Fruit fly (Drosophila melanogaster) whole organism, embryonic: ENCODE results near the gene CG31807.
A peak's percentile ranks its signal among the peaks of the same experiment; 100 is the strongest.

ENCODE experiments used
- Ada2b ChIP-seq: fragments of 200-800 bp; sonication (Bioruptor generic); IDR thresholded peaks from 2 replicates; pipeline ENCODE4 v1.3.6; 2022; ENCODE audit warnings: missing biosample characterization, missing genetic modification characterization
- Adf1 ChIP-seq: fragments of 200-800 bp; sonication (Bioruptor generic); IDR thresholded peaks from 2 replicates; pipeline ENCODE4 v1.3.6; 2022; ENCODE audit warnings: missing biosample characterization, missing genetic modification characterization
- B-H2 ChIP-seq: fragments of 200-800 bp; sonication (Bioruptor generic); optimal IDR thresholded peaks from 2 replicates; lab custom pipeline; 2018; ENCODE audit warnings: missing biosample characterization, mild to moderate bottlenecking, missing genetic modification characterization
- BEAF-32 ChIP-seq: fragments of 200-800 bp; sonication (Bioruptor generic); optimal IDR thresholded peaks from 3 replicates; lab custom pipeline; 2017; ENCODE audit warnings: missing biosample characterization, missing genetic modification characterization, mild to moderate bottlenecking, moderate library complexity, missing genetic modification reagents
- Bgb ChIP-seq: fragments of 200-800 bp; sonication (Bioruptor generic); IDR thresholded peaks from 2 replicates; pipeline ENCODE4 v1.3.6; 2022; ENCODE audit warnings: missing biosample characterization, missing genetic modification characterization; ENCODE audit not compliant: partially characterized antibody
- CG10147 ChIP-seq: fragments of 200-800 bp; sonication (Bioruptor generic); optimal IDR thresholded peaks from 2 replicates; lab custom pipeline; 2019; ENCODE audit warnings: missing biosample characterization, mild to moderate bottlenecking, missing genetic modification characterization, moderate library complexity
- CG10321 ChIP-seq: fragments of 200-800 bp; sonication (Bioruptor generic); IDR thresholded peaks from 2 replicates; pipeline ENCODE4 v1.3.6; 2022; ENCODE audit warnings: missing biosample characterization, missing genetic modification characterization
- CG10462 ChIP-seq: fragments of 200-800 bp; sonication (Bioruptor generic); optimal IDR thresholded peaks from 2 replicates; lab custom pipeline; 2016; ENCODE audit warnings: missing biosample characterization, missing genetic modification characterization
- CG10654 ChIP-seq: fragments of 200-800 bp; sonication (Bioruptor generic); optimal IDR thresholded peaks from 2 replicates; lab custom pipeline; 2016; ENCODE audit warnings: missing biosample characterization, missing genetic modification characterization
- CG11696 ChIP-seq: fragments of 200-800 bp; sonication (Bioruptor generic); IDR thresholded peaks from 2 replicates; pipeline ENCODE4 v1.3.6; 2022; ENCODE audit warnings: missing biosample characterization, missing genetic modification characterization
- CG13775 ChIP-seq: fragments of 200-800 bp; sonication (Bioruptor generic); optimal IDR thresholded peaks from 3 replicates; lab custom pipeline; 2017; ENCODE audit warnings: missing biosample characterization, mild to moderate bottlenecking, missing genetic modification characterization
- CG14050 ChIP-seq: fragments of 200-800 bp; sonication (Bioruptor generic); IDR thresholded peaks from 3 replicates; pipeline ENCODE4 v1.3.6; 2022; ENCODE audit warnings: missing biosample characterization, missing genetic modification characterization
- CG15601 ChIP-seq: fragments of 200-800 bp; sonication (Bioruptor generic); optimal IDR thresholded peaks from 3 replicates; lab custom pipeline; 2019; ENCODE audit warnings: missing biosample characterization, mild to moderate bottlenecking, missing genetic modification characterization, moderate library complexity
- CG1603 ChIP-seq: fragments of 200-800 bp; sonication (Bioruptor generic); optimal IDR thresholded peaks from 2 replicates; lab custom pipeline; 2019; ENCODE audit warnings: missing biosample characterization, mild to moderate bottlenecking, missing genetic modification characterization, moderate library complexity
- CG16863 ChIP-seq: fragments of 200-800 bp; sonication (Bioruptor generic); optimal IDR thresholded peaks from 3 replicates; lab custom pipeline; 2016; ENCODE audit warnings: missing biosample characterization, missing genetic modification characterization
- CG17186 ChIP-seq: fragments of 200-800 bp; sonication (Bioruptor generic); optimal IDR thresholded peaks from 3 replicates; lab custom pipeline; 2017; ENCODE audit warnings: missing biosample characterization, missing genetic modification reagents, missing genetic modification characterization
- CG17912 ChIP-seq: fragments of 200-800 bp; sonication (Bioruptor generic); optimal IDR thresholded peaks from 2 replicates; lab custom pipeline; 2018; ENCODE audit warnings: missing biosample characterization, mild to moderate bottlenecking, missing genetic modification characterization
- CG18011 ChIP-seq: fragments of 200-800 bp; sonication (Bioruptor generic); optimal IDR thresholded peaks from 2 replicates; lab custom pipeline; 2017; ENCODE audit warnings: missing biosample characterization, missing genetic modification characterization, mild to moderate bottlenecking, moderate library complexity, missing genotype
- CG30020 ChIP-seq: fragments of 200-800 bp; optimal IDR thresholded peaks from 2 replicates; lab custom pipeline; 2019; ENCODE audit warnings: missing biosample characterization, mild to moderate bottlenecking, missing genetic modification characterization, moderate library complexity
- CG3065 ChIP-seq: fragments of 200-800 bp; sonication (Bioruptor generic); optimal IDR thresholded peaks from 2 replicates; lab custom pipeline; 2016; ENCODE audit warnings: missing biosample characterization, missing genetic modification characterization
- CG34422 ChIP-seq: fragments of 200-800 bp; sonication (Bioruptor generic); IDR thresholded peaks from 3 replicates; pipeline ENCODE4 v1.3.6; 2022; ENCODE audit warnings: missing biosample characterization, missing genetic modification characterization
- CG3847 ChIP-seq: fragments of 200-800 bp; sonication (Bioruptor generic); IDR thresholded peaks from 2 replicates; pipeline ENCODE4 v1.3.6; 2022; ENCODE audit warnings: missing biosample characterization, missing genetic modification characterization
- CG4424 ChIP-seq: fragments of 200-800 bp; sonication (Bioruptor generic); optimal IDR thresholded peaks from 3 replicates; lab custom pipeline; 2016; ENCODE audit warnings: missing biosample characterization, missing genetic modification characterization
- CG6683 ChIP-seq: fragments of 200-800 bp; sonication (Bioruptor generic); optimal IDR thresholded peaks from 2 replicates; lab custom pipeline; 2017; ENCODE audit warnings: missing biosample characterization, mild to moderate bottlenecking, missing genetic modification characterization, missing genetic modification reagents
- CG7372 ChIP-seq: fragments of 200-800 bp; sonication (Bioruptor generic); IDR thresholded peaks from 2 replicates; pipeline ENCODE4 v1.3.6; 2022; ENCODE audit warnings: missing biosample characterization, missing genetic modification characterization
- CG7987 ChIP-seq: fragments of 200-800 bp; sonication (Bioruptor generic); optimal IDR thresholded peaks from 2 replicates; lab custom pipeline; 2018; ENCODE audit warnings: missing biosample characterization, mild to moderate bottlenecking, missing genetic modification characterization, moderate library complexity
- CG9437 ChIP-seq: fragments of 200-800 bp; sonication (Bioruptor generic); optimal IDR thresholded peaks from 2 replicates; lab custom pipeline; 2018; ENCODE audit warnings: missing biosample characterization, mild to moderate bottlenecking, missing genetic modification characterization
- CoRest ChIP-seq: fragments of 200-800 bp; sonication (Bioruptor generic); optimal IDR thresholded peaks from 3 replicates; lab custom pipeline; 2018; ENCODE audit warnings: missing biosample characterization, mild to moderate bottlenecking, missing genetic modification characterization, moderate library complexity
- Dip3 ChIP-seq: fragments of 200-800 bp; sonication (Bioruptor generic); optimal IDR thresholded peaks from 3 replicates; lab custom pipeline; 2016; ENCODE audit warnings: missing biosample characterization, missing genetic modification characterization
- Dp ChIP-seq: fragments of 200-800 bp; sonication (Bioruptor generic); optimal IDR thresholded peaks from 2 replicates; lab custom pipeline; 2018; ENCODE audit warnings: missing biosample characterization, mild to moderate bottlenecking, missing genetic modification characterization, moderate library complexity
- E2f2 ChIP-seq: fragments of 200-800 bp; sonication (Bioruptor generic); IDR thresholded peaks from 2 replicates; pipeline ENCODE4 v1.3.6; 2022; ENCODE audit warnings: missing biosample characterization, missing genetic modification characterization
- Ets97D ChIP-seq: fragments of 200-800 bp; sonication (Bioruptor generic); optimal IDR thresholded peaks from 3 replicates; lab custom pipeline; 2016; ENCODE audit warnings: missing biosample characterization, missing genetic modification characterization
- Fer3 ChIP-seq: fragments of 200-800 bp; sonication (Bioruptor generic); optimal IDR thresholded peaks from 2 replicates; lab custom pipeline; 2018; ENCODE audit warnings: missing biosample characterization, mild to moderate bottlenecking, missing genetic modification characterization, moderate library complexity
- H15 ChIP-seq: fragments of 200-800 bp; sonication (Bioruptor generic); IDR thresholded peaks from 3 replicates; pipeline ENCODE4 v1.3.6; 2022; ENCODE audit warnings: missing biosample characterization, missing genetic modification characterization
- Hmr ChIP-seq: fragments of 200-800 bp; sonication (Bioruptor generic); optimal IDR thresholded peaks from 3 replicates; lab custom pipeline; 2017; ENCODE audit warnings: mild to moderate bottlenecking, missing biosample characterization, missing genetic modification reagents, missing genetic modification characterization
- MBD-R2 ChIP-seq: fragments of 200-800 bp; sonication (Bioruptor generic); IDR thresholded peaks from 2 replicates; pipeline ENCODE4 v1.3.6; 2022; ENCODE audit warnings: missing biosample characterization, missing genetic modification characterization
- MESR4 ChIP-seq: fragments of 200-800 bp; sonication (Bioruptor generic); optimal IDR thresholded peaks from 2 replicates; lab custom pipeline; 2018; ENCODE audit warnings: missing biosample characterization, mild to moderate bottlenecking, missing genetic modification characterization, moderate library complexity
- Trl ChIP-seq, 3 experiments: fragments of >200 bp in 2 of 3; fragments of 200-800 bp in 1 of 3; sonication (Bioruptor generic) in 1 of 3; optimal IDR thresholded peaks; 2 replicates in 1 of 3; 3 replicates in 2 of 3; lab custom pipeline; 2016 to 2017; ENCODE audit warnings: missing biosample characterization in 1 of 3, missing genetic modification characterization in 1 of 3
- YL-1 ChIP-seq: fragments of 200-800 bp; sonication (Bioruptor generic); optimal IDR thresholded peaks from 3 replicates; lab custom pipeline; 2017; ENCODE audit warnings: missing biosample characterization, mild to moderate bottlenecking, missing genetic modification characterization
- bbx ChIP-seq: fragments of 200-800 bp; sonication (Bioruptor generic); IDR thresholded peaks from 2 replicates; pipeline ENCODE4 v1.3.6; 2022; ENCODE audit warnings: missing biosample characterization, missing genetic modification characterization; ENCODE audit not compliant: partially characterized antibody
- chm ChIP-seq: fragments of 200-800 bp; sonication (Bioruptor generic); IDR thresholded peaks from 2 replicates; pipeline ENCODE4 v1.3.6; 2022; ENCODE audit warnings: missing biosample characterization, missing genetic modification characterization
- crp ChIP-seq, 2 experiments: fragments of 200-800 bp; sonication (Bioruptor generic); optimal IDR thresholded peaks; 2 replicates in 1 of 2; 3 replicates in 1 of 2; lab custom pipeline; 2017; ENCODE audit warnings: missing biosample characterization in 2 of 2, missing genetic modification characterization in 2 of 2, mild to moderate bottlenecking in 1 of 2, moderate library complexity in 1 of 2
- dati ChIP-seq: fragments of 200-800 bp; sonication (Bioruptor generic); IDR thresholded peaks from 2 replicates; pipeline ENCODE4 v1.3.6; 2022; ENCODE audit warnings: missing biosample characterization, missing genetic modification characterization
- gro ChIP-seq: fragments of 200-800 bp; sonication (Bioruptor generic); optimal IDR thresholded peaks from 2 replicates; lab custom pipeline; 2016; ENCODE audit warnings: missing biosample characterization, missing genetic modification characterization
- her ChIP-seq: fragments of 200-800 bp; sonication (Bioruptor generic); optimal IDR thresholded peaks from 2 replicates; lab custom pipeline; 2016; ENCODE audit warnings: missing biosample characterization, missing genetic modification characterization
- lmd ChIP-seq: fragments of 200-800 bp; sonication (Bioruptor generic); IDR thresholded peaks from 2 replicates; pipeline ENCODE4 v1.3.6; 2022; ENCODE audit warnings: missing biosample characterization, missing genetic modification characterization
- lov ChIP-seq, 2 experiments: fragments of 200-800 bp in 1 of 2; fragments of >200 bp in 1 of 2; sonication (Bioruptor generic) in 1 of 2; IDR thresholded peaks in 1 of 2; optimal IDR thresholded peaks in 1 of 2; 2 replicates in 1 of 2; 3 replicates in 1 of 2; pipeline versions ENCODE4 v1.3.6 to Lab custom; 2017 to 2022; ENCODE audit warnings: missing biosample characterization in 1 of 2, missing genetic modification characterization in 1 of 2
- otp ChIP-seq: fragments of 200-800 bp; sonication (Bioruptor generic); IDR thresholded peaks from 3 replicates; pipeline ENCODE4, ENCODE4 v1.3.6; 2022; ENCODE audit warnings: missing biosample characterization, missing genetic modification characterization
- run ChIP-seq: fragments of 200-800 bp; sonication (Bioruptor generic); optimal IDR thresholded peaks from 3 replicates; lab custom pipeline; 2018; ENCODE audit warnings: missing biosample characterization, mild to moderate bottlenecking, missing genetic modification characterization
- stc ChIP-seq: fragments of 200-800 bp; sonication (Bioruptor generic); IDR thresholded peaks from 2 replicates; pipeline ENCODE4 v1.3.6; 2022; ENCODE audit warnings: missing biosample characterization, missing genetic modification characterization
- tin ChIP-seq: fragments of 200-800 bp; sonication (Bioruptor generic); optimal IDR thresholded peaks from 3 replicates; lab custom pipeline; 2016; ENCODE audit warnings: missing biosample characterization, missing genetic modification characterization
- trem ChIP-seq: fragments of 200-800 bp; optimal IDR thresholded peaks from 3 replicates; lab custom pipeline; 2019; ENCODE audit warnings: missing biosample characterization, mild to moderate bottlenecking, missing genetic modification characterization, moderate library complexity
- wdn ChIP-seq: fragments of 200-800 bp; sonication (Bioruptor generic); IDR thresholded peaks from 2 replicates; pipeline ENCODE4 v1.3.6; 2022; ENCODE audit warnings: missing biosample characterization, missing genetic modification characterization

CG31807 gene

DNA sequence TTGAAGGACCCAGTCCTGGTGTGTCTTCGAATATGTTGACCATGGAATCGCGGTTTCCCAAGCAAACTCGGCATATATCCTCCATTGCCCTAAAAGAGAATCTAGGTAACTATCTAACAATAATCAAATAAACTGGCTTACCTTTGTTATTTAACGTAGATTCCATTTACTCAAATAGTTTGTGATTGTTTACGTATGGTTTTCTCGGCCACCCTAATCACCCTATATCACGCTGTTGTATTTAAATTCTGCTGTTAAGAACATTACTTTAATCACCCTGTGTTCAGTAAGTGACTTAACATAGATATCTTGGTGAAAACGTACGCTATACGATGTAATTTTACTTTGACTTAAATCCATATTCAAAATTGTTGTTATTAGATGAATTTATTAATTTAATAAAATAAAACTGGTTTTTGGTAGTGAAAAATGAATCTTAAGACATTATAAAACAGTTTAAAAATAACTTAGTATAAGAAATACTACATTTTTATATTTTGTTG lies 19.3 kb upstream of the CG31807 start:
- TF ChIP-seq CG10462 (GFP tag; lab: Kevin White, UChicago) (no peak), CG11696 (GFP tag; lab: Robert Waterston, UW) (no peak), CG16863 (no peak), Fer3 (tag; lab: Kevin White, UChicago) (no peak), CG15601 (no peak), H15 (no peak), CG6683 (GFP tag; lab: Kevin White, UChicago) (no peak), Dp (peak; percentile 31), otp (no peak), CG10321 (GFP tag; lab: Robert Waterston, UW) (no peak), wdn (GFP tag; lab: Robert Waterston, UW) (no peak), CG10654 (GFP tag; lab: Kevin White, UChicago) (no peak), gro (GFP tag; lab: Kevin White, UChicago) (no peak), Hmr (GFP tag; lab: Kevin White, UChicago) (no peak), CG10147 (no peak), CG4424 (GFP tag; lab: Kevin White, UChicago) (no peak), BEAF-32 (GFP tag; lab: Kevin White, UChicago) (peak; percentile 2), Bgb (GFP tag; lab: Robert Waterston, UW) (no peak), Dip3 (no peak), CG30020 (tag; lab: Kevin White, UChicago) (peak; percentile 94), tin (GFP tag; lab: Kevin White, UChicago) (no peak), YL-1 (GFP tag; lab: Kevin White, UChicago) (peak; percentile 22), CG3065 (no peak), run (no peak), chm (GFP tag; lab: Robert Waterston, UW) (peak; percentile 41; the same call in 1 of the 2 replicates), CG7372 (no peak), lmd (GFP tag; lab: Robert Waterston, UW) (no peak), MBD-R2 (GFP tag; lab: Robert Waterston, UW) (peak; percentile 62), her (GFP tag; lab: Kevin White, UChicago) (no peak), CG7987 (GFP tag; lab: Kevin White, UChicago) (no peak), MESR4 (peak; percentile 29), dati (GFP tag; lab: Robert Waterston, UW) (no peak), B-H2 (GFP tag; lab: Kevin White, UChicago) (peak; percentile 8), Ets97D (no peak), Ada2b (GFP tag; lab: Robert Waterston, UW) (no peak), E2f2 (GFP tag; lab: Robert Waterston, UW) (peak; percentile 20; the same call in 1 of the 2 replicates), CG17912 (no peak), CG3847 (GFP tag; lab: Robert Waterston, UW) (no peak), stc (GFP tag; lab: Robert Waterston, UW) (no peak), CG9437 (GFP tag; lab: Kevin White, UChicago) (peak; percentile 76), crp (GFP tag; optimal IDR thresholded peaks at IDR 0.05; lab: Kevin White, UChicago) (no peak), CG1603 (tag; lab: Kevin White, UChicago) (peak; percentile 48), Adf1 (no peak)

DNA sequence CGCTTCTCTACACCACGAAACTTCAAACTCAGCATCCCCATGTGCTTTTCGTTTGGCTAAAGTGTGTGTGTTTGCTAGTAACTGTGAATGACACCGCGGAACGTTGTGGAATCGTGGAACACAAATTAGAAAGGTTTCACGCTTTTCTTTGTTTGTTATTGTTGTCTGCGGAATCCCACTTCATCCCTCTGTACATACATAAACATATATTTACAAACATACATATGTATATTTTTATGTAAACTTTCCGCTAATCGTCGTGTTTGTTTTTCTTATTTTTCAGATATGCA lies 6.8 kb upstream of the CG31807 start:
- TF ChIP-seq CG14050 (GFP tag; lab: Robert Waterston, UW): no peak
- TF ChIP-seq CG16863: no peak
- TF ChIP-seq CoRest: no peak
- peak in 1 of 2 experiments; percentile 59 for TF ChIP-seq Trl (optimal IDR thresholded peaks at IDR 0.05; lab: Kevin White, UChicago)
- TF ChIP-seq Trl (GFP tag; optimal IDR thresholded peaks at IDR 0.05; lab: Kevin White, UChicago): no peak
- no peak for TF ChIP-seq CG17186 (GFP tag; lab: Kevin White, UChicago)
- no peak for TF ChIP-seq CG13775 (GFP tag; lab: Kevin White, UChicago)
- no peak for TF ChIP-seq CG18011 (GFP tag; lab: Kevin White, UChicago)
- no peak for TF ChIP-seq trem
- no peak for TF ChIP-seq CG34422 (GFP tag; lab: Robert Waterston, UW)
- no peak for TF ChIP-seq bbx (GFP tag; lab: Robert Waterston, UW)
- TF ChIP-seq lov (optimal IDR thresholded peaks at IDR 0.05; lab: Kevin White, UChicago): no peak
- no peak for TF ChIP-seq lov (GFP tag; IDR thresholded peaks at IDR 0.05; lab: Robert Waterston, UW)
